Worm (Caenorhabditis elegans) whole organism, L1 larva: Measurements from ENCODE around the gene ZC204.13.
"Not testable (repeated sequence)": the region's sequence is repeated elsewhere in the genome, so short reads cannot be mapped to it uniquely, and the experiment has no call there.

ENCODE experiments used
- F16B12.6 ChIP-seq: fragments of 150-350 bp; optimal IDR thresholded peaks from 2 replicates; lab custom pipeline; 2014; ENCODE audit warnings: missing biosample characterization, missing genetic modification characterization
- mdl-1 ChIP-seq, 2 experiments: fragments of 150-350 bp; optimal IDR thresholded peaks; 2 replicates each; lab custom pipeline; 2014 to 2017; ENCODE audit warnings: missing biosample characterization in 2 of 2, missing genetic modification characterization in 2 of 2, inconsistent platforms in 1 of 2

DNA sequence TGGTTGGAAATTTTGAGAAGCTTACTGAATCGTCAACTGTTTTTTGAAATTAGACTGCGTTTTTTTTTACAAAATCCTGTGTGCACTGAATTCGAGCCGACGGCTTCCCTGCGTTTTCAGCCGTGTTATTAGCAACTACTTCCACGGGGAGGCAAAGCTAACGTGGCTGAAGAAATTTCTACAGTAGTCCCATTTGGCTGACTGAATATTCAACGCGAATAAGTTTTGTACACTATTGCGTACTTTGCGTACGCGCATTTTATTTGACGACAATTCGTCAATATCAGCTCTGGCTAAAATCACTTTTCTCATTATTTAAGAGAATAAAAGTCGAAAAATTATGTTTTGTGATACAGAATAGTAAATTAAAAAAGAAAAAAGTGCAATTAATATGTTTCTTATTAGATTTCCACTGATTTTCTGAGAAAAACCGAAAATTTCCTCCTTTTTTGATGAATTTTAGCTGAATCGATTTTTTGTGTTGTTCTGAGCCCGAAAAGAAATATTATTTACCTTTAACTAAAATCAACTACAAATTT, 581 bp upstream of the ZC204.13 start:
- not testable (repeated sequence) for TF ChIP-seq F16B12.6 (tag; lab: Kevin White, UChicago); mdl-1 (tag; optimal IDR thresholded peaks at IDR 0.05; lab: Kevin White, UChicago)
